Fruit fly (Drosophila melanogaster) whole organism, prepupa: ENCODE measurements around the gene CG32270.

Source experiments
- CG16779 ChIP-seq: fragments of 200-800 bp; sonication (Bioruptor generic); optimal IDR thresholded peaks from 3 replicates; lab custom pipeline; 2017; ENCODE audit warnings: missing biosample characterization, mild to moderate bottlenecking, missing genetic modification characterization
- CG6854 ChIP-seq: fragments of 200-800 bp; sonication (Bioruptor generic); optimal IDR thresholded peaks from 2 replicates; lab custom pipeline; 2017; ENCODE audit warnings: missing biosample characterization, mild to moderate bottlenecking, missing genetic modification characterization
- Eip75B ChIP-seq: fragments of 200-800 bp; sonication (Bioruptor generic); optimal IDR thresholded peaks from 3 replicates; lab custom pipeline; 2016; ENCODE audit warnings: missing biosample characterization, missing genetic modification characterization
- Sox102F ChIP-seq: fragments of 200-800 bp; sonication (Bioruptor generic); optimal IDR thresholded peaks from 2 replicates; lab custom pipeline; 2016; ENCODE audit warnings: missing biosample characterization, mild to moderate bottlenecking, missing genetic modification characterization
- dsx ChIP-seq: fragments of 200-800 bp; optimal IDR thresholded peaks from 3 replicates; lab custom pipeline; 2019; ENCODE audit warnings: missing biosample characterization, mild to moderate bottlenecking, missing genetic modification characterization, moderate library complexity; ENCODE audit not compliant: poor library complexity, severe bottlenecking

- TF ChIP-seq dsx (GFP tag; lab: Kevin White, UChicago) (peak; percentile 41), CG6854 (GFP tag; lab: Kevin White, UChicago) (peak; percentile 28), Sox102F (no peak), Eip75B (GFP tag; lab: Kevin White, UChicago) (peak; percentile 11), CG16779 (tag; lab: Kevin White, UChicago) (no peak)
Measured at dm6 chr3L:3242121-3243083, 33.6 kb upstream of the CG32270 start.
